Fruit fly (Drosophila melanogaster) Kc167 (cell line): ENCODE measurements around the gene Gr93b.

Source experiments
- h ChIP-seq: fragments of >200 bp; optimal IDR thresholded peaks from 3 replicates; lab custom pipeline; 2018; ENCODE audit warnings: missing external identifiers
- psq ChIP-seq: fragments of >200 bp; optimal IDR thresholded peaks from 2 replicates; lab custom pipeline; 2017; ENCODE audit warnings: missing external identifiers
- ttk ChIP-seq: sonication (Bioruptor generic); optimal IDR thresholded peaks from 2 replicates; lab custom pipeline; 2017; ENCODE audit warnings: missing external identifiers

DNA sequence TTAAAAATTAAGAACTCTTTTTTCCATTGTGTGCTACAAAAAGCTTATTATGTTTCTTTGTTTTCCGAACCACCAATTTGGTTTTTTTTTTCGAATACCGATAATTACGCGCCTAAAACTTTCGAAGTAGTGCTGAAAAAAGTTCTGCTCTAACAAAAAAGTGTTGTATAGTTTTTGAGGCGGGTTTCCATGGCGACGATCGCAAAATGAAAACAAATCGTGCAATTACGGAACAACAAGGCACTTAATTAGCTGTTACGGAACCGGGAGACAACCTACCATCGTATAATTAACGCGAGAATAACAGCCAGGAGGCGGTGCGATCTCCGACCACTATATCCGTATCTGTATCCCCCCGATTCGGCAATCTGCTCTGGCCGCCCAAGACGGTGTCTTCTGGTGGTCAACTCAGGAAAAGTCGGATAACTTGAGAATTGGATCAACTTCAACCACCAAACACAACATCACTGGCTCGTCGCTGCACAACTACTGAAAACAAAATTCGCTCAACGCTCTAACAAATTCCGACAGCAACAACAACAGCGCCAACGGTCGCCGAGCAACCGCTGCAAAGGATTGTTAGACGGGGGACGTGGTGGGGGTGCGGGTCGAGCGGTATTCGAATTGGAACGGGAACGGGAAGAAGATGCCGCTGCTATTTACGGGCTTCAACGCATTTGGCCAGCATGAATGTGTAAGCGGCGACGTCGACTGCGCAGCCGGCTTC is 43.5 kb upstream of the Gr93b start, which contains the start of the genes CG6678 and dnd:
- TF ChIP-seq ttk (lab: Kevin White, UChicago), result no peak
- TF ChIP-seq psq (lab: Kevin White, UChicago), result no peak
- TF ChIP-seq h (lab: Kevin White, UChicago), result no peak
